Fruit fly (Drosophila melanogaster) whole organism, wandering third instar larva: ENCODE data around the gene CG46399.

ENCODE experiments used
- Rel ChIP-seq, 2 experiments: fragments of 200-800 bp; sonication (Bioruptor generic) in 1 of 2; optimal IDR thresholded peaks; 2 replicates in 1 of 2; 3 replicates in 1 of 2; lab custom pipeline; 2016 to 2019; ENCODE audit warnings: mild to moderate bottlenecking in 2 of 2, missing biosample characterization in 2 of 2, missing genetic modification characterization in 2 of 2, moderate library complexity in 1 of 2
- pan ChIP-seq: fragments of >200 bp; optimal IDR thresholded peaks from 2 replicates; lab custom pipeline; 2017
- tai ChIP-seq: sonication (Bioruptor generic); optimal IDR thresholded peaks from 2 replicates; lab custom pipeline; 2016; ENCODE audit warnings: missing biosample characterization, missing genetic modification characterization
- usp ChIP-seq: fragments of >200 bp; optimal IDR thresholded peaks from 2 replicates; lab custom pipeline; 2017; ENCODE audit warnings: missing biosample characterization, missing genetic modification characterization

dm6 chrX:14840417-14840872 lies 18.6 kb upstream of the CG46399 start:
- TF ChIP-seq pan (lab: Kevin White, UChicago) (no peak), Rel (GFP tag; optimal IDR thresholded peaks at IDR 0.05; lab: Kevin White, UChicago) (no peak), Rel (tag; optimal IDR thresholded peaks at IDR 0.05; lab: Kevin White, UChicago) (no peak), tai (GFP tag; lab: Kevin White, UChicago) (no peak), usp (GFP tag; lab: Kevin White, UChicago) (no peak)
